Worm (Caenorhabditis elegans) whole organism, L4 larva: ENCODE data around the gene odd-2.
A peak's percentile ranks its signal among the peaks of the same experiment; 100 is the strongest.

Experiments
- aly-2 ChIP-seq: sonication (generic microtip); optimal IDR thresholded peaks from 2 replicates; lab custom pipeline; 2018; ENCODE audit warnings: missing biosample characterization, missing genetic modification characterization
- hlh-30 ChIP-seq: sonication (generic microtip); optimal IDR thresholded peaks from 2 replicates; lab custom pipeline; 2017; ENCODE audit warnings: antibody characterized with exemption, mild to moderate bottlenecking, missing genetic modification characterization, missing compliant biosample characterization; ENCODE audit not compliant: insufficient read depth
- lin-13 ChIP-seq: fragments of 150-350 bp; optimal IDR thresholded peaks from 2 replicates; lab custom pipeline; 2014; ENCODE audit warnings: missing biosample characterization, missing genetic modification reagents, missing genetic modification characterization
- nhr-102 ChIP-seq: sonication (generic microtip); optimal IDR thresholded peaks from 2 replicates; lab custom pipeline; 2016; ENCODE audit warnings: mild to moderate bottlenecking, missing genetic modification characterization, moderate library complexity, missing compliant biosample characterization
- nhr-237 ChIP-seq: sonication (generic microtip); optimal IDR thresholded peaks from 2 replicates; lab custom pipeline; 2017; ENCODE audit warnings: missing biosample characterization, missing genetic modification characterization
- nhr-48 ChIP-seq: sonication (generic microtip); optimal IDR thresholded peaks from 2 replicates; lab custom pipeline; 2016; ENCODE audit warnings: mild to moderate bottlenecking, missing genetic modification characterization, missing compliant biosample characterization
- nhr-6 ChIP-seq: fragments of 150-350 bp; optimal IDR thresholded peaks from 2 replicates; lab custom pipeline; 2014; ENCODE audit warnings: missing biosample characterization, missing genetic modification characterization
- pha-4 ChIP-seq, 2 experiments: fragments of 150-350 bp in 1 of 2; fragments of 200-800 bp in 1 of 2; sonication (Bioruptor generic) in 1 of 2; IDR thresholded peaks in 1 of 2; optimal IDR thresholded peaks in 1 of 2; 2 replicates each; pipeline versions ENCODE4 v1.3.6 to Lab custom; 2014 to 2022; ENCODE audit warnings: missing genetic modification characterization in 2 of 2, missing genetic modification reagents in 2 of 2, missing biosample characterization in 1 of 2, missing compliant biosample characterization in 1 of 2
- skn-1 ChIP-seq: fragments of 150-350 bp; optimal IDR thresholded peaks from 2 replicates; lab custom pipeline; 2014; ENCODE audit warnings: missing biosample characterization, missing genetic modification characterization
- unc-62 ChIP-seq, 3 experiments: fragments of 150-350 bp in 1 of 3; sonication (generic microtip); optimal IDR thresholded peaks in 2 of 3; peaks in 1 of 3; 1 replicate in 1 of 3; 2 replicates in 2 of 3; lab custom pipeline; 2014 to 2017; ENCODE audit warnings: missing biosample characterization in 3 of 3, missing genetic modification characterization in 3 of 3, missing genetic modification reagents in 3 of 3, missing genotype in 1 of 3

- TF ChIP-seq lin-13 (GFP tag; lab: Kevin White, UChicago) (no peak), skn-1 (tag; lab: Kevin White, UChicago) (no peak), aly-2 (tag; lab: Kevin White, UChicago) (no peak), nhr-6 (no peak), nhr-102 (tag; lab: Kevin White, UChicago) (no peak), hlh-30 (no peak), nhr-237 (no peak), pha-4 (GFP tag; IDR thresholded peaks at IDR 0.05; lab: Robert Waterston, UW) (no peak), pha-4 (tag; optimal IDR thresholded peaks at IDR 0.05; lab: Kevin White, UChicago) (no peak), unc-62 (GFP tag; optimal IDR thresholded peaks at IDR 0.05 in 1 of 2; lab: Kevin White, UChicago) (peak in 1 of 2 experiments; percentile 61), unc-62 (tag; optimal IDR thresholded peaks at IDR 0.05; lab: Kevin White, UChicago) (no peak), nhr-48 (tag; lab: Kevin White, UChicago) (no peak)
Observed at ce11 chrX:6145921-6146320, 14.4 kb downstream of the odd-2 start.
